Worm (Caenorhabditis elegans): Measurements from ENCODE around the gene Y38H8A.12.
"Not testable (repeated sequence)": the region's sequence is repeated elsewhere in the genome, so short reads cannot be mapped to it uniquely, and the experiment has no call there.

The Y38H8A.12 gene

DNA sequence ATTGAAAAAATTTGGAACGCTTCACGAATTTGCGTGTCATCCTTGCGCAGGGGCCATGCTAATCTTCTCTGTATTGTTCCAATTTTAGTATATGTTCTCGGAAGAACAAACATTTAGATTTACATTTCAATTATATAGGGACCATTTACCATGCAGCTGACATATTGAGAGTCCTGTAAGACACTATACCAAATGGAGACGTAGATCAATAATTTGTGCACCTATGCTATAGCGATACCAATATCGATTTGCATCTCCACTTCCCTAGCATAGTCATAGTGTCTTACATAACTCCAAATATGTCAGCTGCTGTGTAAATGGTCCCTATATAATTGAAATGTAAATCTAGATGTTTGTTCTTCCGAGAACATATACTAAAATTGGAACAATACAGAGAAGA is 20.2 kb downstream of the Y38H8A.12 start:
- TF ChIP-seq rpc-1 (optimal IDR thresholded peaks at IDR 0.05); snpc-4 (GFP tag; optimal IDR thresholded peaks at IDR 0.05): not testable (repeated sequence)
- TF ChIP-seq rpc-1 (tag; optimal IDR thresholded peaks at IDR 0.05) (peak; percentile 51), snpc-4 (tag; optimal IDR thresholded peaks at IDR 0.05) (peak in 1 of 4 experiments; percentile 61)

DNA sequence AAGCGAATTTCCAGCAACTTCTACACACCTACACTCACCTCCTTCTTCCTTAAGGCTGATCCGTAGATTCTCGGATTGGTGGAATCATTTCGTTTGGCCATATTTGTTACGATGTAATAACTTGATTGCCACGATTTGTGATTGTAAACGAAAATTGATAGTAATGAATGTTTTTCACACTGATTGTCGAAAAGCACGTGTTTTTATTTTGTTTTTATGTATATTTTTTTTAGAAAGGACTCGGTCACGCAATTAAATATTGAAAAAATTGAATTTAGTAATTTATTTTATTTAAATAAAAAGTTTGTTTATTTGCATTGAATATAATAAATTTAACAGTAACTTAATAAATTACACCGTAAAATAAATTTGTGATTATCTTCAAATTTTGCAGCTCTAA is 26.9 kb downstream of the Y38H8A.12 start, which contains the start of gene K09B11.5:
TSS of gene K09B11.5 (minus strand) at position 101 of the 400 bp plus-strand sequence.
- TF ChIP-seq unc-130 (GFP tag; optimal IDR thresholded peaks at IDR 0.05); nhr-27 (tag; optimal IDR thresholded peaks at IDR 0.05); hmg-1.2 (GFP tag; IDR thresholded peaks at IDR 0.05): not testable (repeated sequence)

DNA sequence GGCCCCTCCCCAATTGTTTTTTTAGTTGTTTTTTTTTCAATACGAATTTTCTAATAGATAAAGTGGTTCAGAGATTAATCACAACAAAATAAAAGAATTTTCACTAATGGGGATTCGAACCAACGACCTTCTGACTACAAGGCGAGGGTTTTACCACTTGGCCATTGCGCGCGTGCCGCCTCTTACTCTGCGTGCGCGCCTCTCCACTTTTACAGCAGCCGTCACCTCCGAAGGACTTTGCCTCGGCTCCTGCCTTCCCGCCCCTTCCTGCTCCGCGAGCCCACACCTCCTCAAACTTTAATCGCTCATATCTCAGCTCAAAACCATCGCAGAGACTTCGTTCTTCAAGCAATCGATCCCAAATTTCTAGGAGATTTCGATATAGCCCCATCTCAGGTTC is 30.6 kb downstream of the Y38H8A.12 start:
- TF ChIP-seq Y53G8AR.9 (GFP tag; conservative IDR thresholded peaks at IDR 0.05) = peak; percentile 44; the same call in 1 of the 2 replicates
- TF ChIP-seq ekl-4 (GFP tag; IDR thresholded peaks at IDR 0.05) = peak; percentile 67; the same call in 1 of the 2 replicates
- TF ChIP-seq egrh-3 (GFP tag; IDR thresholded peaks at IDR 0.05) = peak; percentile 87; the same call in 1 of the 2 replicates
- TF ChIP-seq madf-8 (GFP tag; conservative IDR thresholded peaks at IDR 0.05) = peak; percentile 19; the same call in 1 of the 2 replicates
- peak; percentile 77 for TF ChIP-seq nfyb-1 (GFP tag; IDR thresholded peaks at IDR 0.05)
- TF ChIP-seq lin-26 (GFP tag; IDR thresholded peaks at IDR 0.05) = peak; percentile 100
- TF ChIP-seq ceh-100 (GFP tag; IDR thresholded peaks at IDR 0.05) = peak; percentile 43; the same call in 1 of the 2 replicates
- peak; percentile 63; the same call in 1 of the 2 replicates for TF ChIP-seq pbrm-1 (GFP tag; IDR thresholded peaks at IDR 0.05)
- TF ChIP-seq F33H1.4 (GFP tag; IDR thresholded peaks at IDR 0.05) = peak; percentile 54
- peak; percentile 38 for TF ChIP-seq snpc-4 (GFP tag; optimal IDR thresholded peaks at IDR 0.05)
- TF ChIP-seq snpc-4 (tag; optimal IDR thresholded peaks at IDR 0.05) = peak in 3 of 4 experiments; percentile 68 to 95 (median 92)
- peak; percentile 66 for TF ChIP-seq madf-6 (GFP tag; IDR thresholded peaks at IDR 0.05)
- peak; percentile 48; the same call in 1 of the 2 replicates for TF ChIP-seq D2030.7 (GFP tag; IDR thresholded peaks at IDR 0.05)
- TF ChIP-seq hsf-1 (GFP tag; IDR thresholded peaks at IDR 0.05) = peak; percentile 40; the same call in 1 of the 2 replicates
- TF ChIP-seq C17E4.6 (GFP tag; IDR thresholded peaks at IDR 0.05) = 0 out of 2 replicates have a peak, but pooled peaks have one; percentile 7
- TF ChIP-seq aptf-3 (GFP tag; IDR thresholded peaks at IDR 0.05) = 0 out of 2 replicates have a peak, but pooled peaks have one; percentile 56
- TF ChIP-seq Y95B8A.8 (GFP tag; IDR thresholded peaks at IDR 0.05) = peak; percentile 50; the same call in 1 of the 2 replicates
- TF ChIP-seq rpc-1 (optimal IDR thresholded peaks at IDR 0.05) = not testable (repeated sequence)
- TF ChIP-seq rpc-1 (tag; optimal IDR thresholded peaks at IDR 0.05) = peak; percentile 1
- TF ChIP-seq hmg-1.2 (GFP tag; IDR thresholded peaks at IDR 0.05) = peak; percentile 33
- 0 out of 2 replicates have a peak, but pooled peaks have one; percentile 36 for TF ChIP-seq hmg-20 (GFP tag; IDR thresholded peaks at IDR 0.05)
- peak; percentile 31; the same call in 1 of the 2 replicates for TF ChIP-seq Y79H2A.3 (GFP tag; conservative IDR thresholded peaks at IDR 0.05)
- peak; percentile 87 for TF ChIP-seq attf-6 (GFP tag; IDR thresholded peaks at IDR 0.05)
- TF ChIP-seq tbp1 (GFP tag; optimal IDR thresholded peaks at IDR 0.05) = peak; percentile 72
- TF ChIP-seq egl-44 (GFP tag; IDR thresholded peaks at IDR 0.05) = 0 out of 2 replicates have a peak, but pooled peaks have one; percentile 40
- peak; percentile 80 for TF ChIP-seq rcor-1 (GFP tag; IDR thresholded peaks at IDR 0.05)
- TF ChIP-seq him-1 (tag; optimal IDR thresholded peaks at IDR 0.05) = peak; percentile 46
- TF ChIP-seq mcd-1 (GFP tag; IDR thresholded peaks at IDR 0.05) = peak; percentile 82
- TF ChIP-seq ztf-6 (GFP tag; IDR thresholded peaks at IDR 0.05) = peak; percentile 65; the same call in 1 of the 2 replicates

DNA sequence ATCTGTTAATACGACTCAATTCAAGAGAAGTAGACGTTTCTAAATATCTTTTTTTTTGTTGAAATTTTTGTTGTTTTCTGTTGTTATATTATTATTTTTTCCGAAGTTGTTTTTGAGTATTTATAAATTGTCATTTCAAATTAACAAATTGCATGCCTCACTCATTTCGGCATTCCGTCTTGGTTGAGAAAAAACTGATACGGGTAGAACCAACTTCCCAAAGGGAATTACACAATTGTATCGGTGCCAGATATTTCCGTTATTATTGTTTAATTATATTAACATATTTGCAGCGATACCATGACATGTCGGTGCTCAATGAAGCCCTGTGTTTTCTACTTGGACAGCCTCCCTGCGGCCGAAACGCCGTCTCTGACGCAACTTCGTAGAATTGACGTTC is 31.5 kb downstream of the Y38H8A.12 start, which contains the start of gene K09B11.4:
TSS of gene K09B11.4 (plus strand) at position 301 of the 400 bp plus-strand sequence.
- TF ChIP-seq mxl-1 (tag; optimal IDR thresholded peaks at IDR 0.05) = no peak
- no peak for TF ChIP-seq nhr-120 (GFP tag; IDR thresholded peaks at IDR 0.05)
- TF ChIP-seq attf-3 (GFP tag; conservative IDR thresholded peaks at IDR 0.05) = no peak
- TF ChIP-seq madf-8 (GFP tag; conservative IDR thresholded peaks at IDR 0.05) = no peak
- no peak for TF ChIP-seq fkh-3 (tag; optimal IDR thresholded peaks at IDR 0.05)
- TF ChIP-seq cebp-1 (GFP tag; IDR thresholded peaks at IDR 0.05) = no peak
- no peak for TF ChIP-seq cebp-1 (tag; optimal IDR thresholded peaks at IDR 0.05)
- TF ChIP-seq madf-3 (GFP tag; IDR thresholded peaks at IDR 0.05) = no peak
- TF ChIP-seq him-1 (tag; optimal IDR thresholded peaks at IDR 0.05) = no peak
- TF ChIP-seq F49E8.2 (tag; optimal IDR thresholded peaks at IDR 0.05; ENCODE audit: insufficient read depth) = no peak
- no peak for TF ChIP-seq lin-54 (GFP tag; optimal IDR thresholded peaks at IDR 0.05)

All from whole organism, young adult.